Fruit fly (Drosophila melanogaster) whole organism, embryonic: ENCODE measurements around the gene CG12056.

Experiments
- Asciz ChIP-seq: fragments of 200-800 bp; sonication (Bioruptor generic); optimal IDR thresholded peaks from 2 replicates; lab custom pipeline; 2017; ENCODE audit warnings: missing biosample characterization, mild to moderate bottlenecking, missing genetic modification characterization, missing genetic modification reagents
- Atf-2 ChIP-seq: fragments of 200-800 bp; sonication (Bioruptor generic); optimal IDR thresholded peaks from 2 replicates; lab custom pipeline; 2016; ENCODE audit warnings: missing biosample characterization, missing genetic modification characterization
- CG10979 ChIP-seq: fragments of 200-800 bp; sonication (Bioruptor generic); optimal IDR thresholded peaks from 2 replicates; lab custom pipeline; 2018; ENCODE audit warnings: missing biosample characterization, mild to moderate bottlenecking, missing genetic modification characterization, moderate library complexity
- CG11247 ChIP-seq: fragments of 200-800 bp; sonication (Bioruptor generic); IDR thresholded peaks from 2 replicates; pipeline ENCODE4 v1.3.6; 2022; ENCODE audit warnings: missing biosample characterization, missing genetic modification characterization
- CG11696 ChIP-seq: fragments of 200-800 bp; sonication (Bioruptor generic); IDR thresholded peaks from 2 replicates; pipeline ENCODE4 v1.3.6; 2022; ENCODE audit warnings: missing biosample characterization, missing genetic modification characterization
- CG12104 ChIP-seq: fragments of 200-800 bp; sonication (Bioruptor generic); optimal IDR thresholded peaks from 3 replicates; lab custom pipeline; 2016; ENCODE audit warnings: missing biosample characterization, missing genetic modification characterization
- CG12391 ChIP-seq: fragments of 200-800 bp; sonication (Bioruptor generic); optimal IDR thresholded peaks from 3 replicates; lab custom pipeline; 2018; ENCODE audit warnings: missing biosample characterization, mild to moderate bottlenecking, missing genetic modification characterization, moderate library complexity
- CG13123 ChIP-seq: fragments of 200-800 bp; sonication (Bioruptor generic); optimal IDR thresholded peaks from 2 replicates; lab custom pipeline; 2016; ENCODE audit warnings: missing biosample characterization, missing genetic modification characterization
- CG13287 ChIP-seq: fragments of 200-800 bp; sonication (Bioruptor generic); IDR thresholded peaks from 2 replicates; pipeline ENCODE4 v1.3.6; 2022; ENCODE audit warnings: missing biosample characterization, missing genetic modification characterization; ENCODE audit not compliant: partially characterized antibody
- CG13424 ChIP-seq: fragments of 200-800 bp; sonication (Bioruptor generic); optimal IDR thresholded peaks from 2 replicates; lab custom pipeline; 2019; ENCODE audit warnings: missing biosample characterization, mild to moderate bottlenecking, missing genetic modification characterization, moderate library complexity
- CG14860 ChIP-seq: fragments of 200-800 bp; sonication (Bioruptor generic); IDR thresholded peaks from 3 replicates; pipeline ENCODE4 v1.3.6; 2022; ENCODE audit warnings: missing biosample characterization, missing genetic modification characterization; ENCODE audit not compliant: partially characterized antibody
- CG15514 ChIP-seq: fragments of 200-800 bp; sonication (Bioruptor generic); optimal IDR thresholded peaks from 3 replicates; lab custom pipeline; 2017; ENCODE audit warnings: missing biosample characterization, missing genetic modification characterization, mild to moderate bottlenecking, moderate library complexity, missing genetic modification reagents
- CG16863 ChIP-seq: fragments of 200-800 bp; sonication (Bioruptor generic); optimal IDR thresholded peaks from 3 replicates; lab custom pipeline; 2016; ENCODE audit warnings: missing biosample characterization, missing genetic modification characterization
- CG17186 ChIP-seq: fragments of 200-800 bp; sonication (Bioruptor generic); optimal IDR thresholded peaks from 3 replicates; lab custom pipeline; 2017; ENCODE audit warnings: missing biosample characterization, missing genetic modification reagents, missing genetic modification characterization
- CG17385 ChIP-seq: fragments of 200-800 bp; sonication (Bioruptor generic); optimal IDR thresholded peaks from 3 replicates; lab custom pipeline; 2018; ENCODE audit warnings: missing biosample characterization, mild to moderate bottlenecking, missing genetic modification characterization
- CG2116 ChIP-seq: fragments of 200-800 bp; sonication (Bioruptor generic); optimal IDR thresholded peaks from 3 replicates; lab custom pipeline; 2018; ENCODE audit warnings: missing biosample characterization, mild to moderate bottlenecking, missing genetic modification characterization
- CG2712 ChIP-seq: fragments of 200-800 bp; optimal IDR thresholded peaks from 3 replicates; lab custom pipeline; 2019; ENCODE audit warnings: missing biosample characterization, mild to moderate bottlenecking, missing genetic modification characterization, moderate library complexity
- CG6689 ChIP-seq: fragments of 200-800 bp; sonication (Bioruptor generic); IDR thresholded peaks from 2 replicates; pipeline ENCODE4 v1.3.6; 2022; ENCODE audit warnings: missing biosample characterization, missing genetic modification characterization
- CG8089 ChIP-seq: fragments of 200-800 bp; sonication (Bioruptor generic); optimal IDR thresholded peaks from 3 replicates; lab custom pipeline; 2016; ENCODE audit warnings: missing biosample characterization, missing genetic modification characterization
- CG8388 ChIP-seq: fragments of 200-800 bp; sonication (Bioruptor generic); optimal IDR thresholded peaks from 2 replicates; lab custom pipeline; 2019; ENCODE audit warnings: missing biosample characterization, mild to moderate bottlenecking, missing genetic modification characterization, moderate library complexity
- CG9609 ChIP-seq: fragments of 200-800 bp; sonication (Bioruptor generic); optimal IDR thresholded peaks from 3 replicates; lab custom pipeline; 2016; ENCODE audit warnings: missing biosample characterization, missing genetic modification characterization
- CTCF ChIP-seq: fragments of 200-800 bp; sonication (Bioruptor generic); optimal IDR thresholded peaks from 2 replicates; lab custom pipeline; 2017; ENCODE audit warnings: missing biosample characterization, mild to moderate bottlenecking, missing genetic modification characterization, moderate library complexity
- Dll ChIP-seq: fragments of 200-800 bp; sonication (Bioruptor generic); IDR thresholded peaks from 4 replicates; pipeline ENCODE4 v1.3.6; 2022; ENCODE audit warnings: missing biosample characterization, missing genetic modification characterization; ENCODE audit not compliant: partially characterized antibody
- Dp ChIP-seq: fragments of 200-800 bp; sonication (Bioruptor generic); optimal IDR thresholded peaks from 2 replicates; lab custom pipeline; 2018; ENCODE audit warnings: missing biosample characterization, mild to moderate bottlenecking, missing genetic modification characterization, moderate library complexity
- Dref ChIP-seq: fragments of 200-800 bp; sonication (Bioruptor generic); IDR thresholded peaks from 2 replicates; pipeline ENCODE4 v1.3.6; 2022; ENCODE audit warnings: missing biosample characterization, missing genetic modification characterization
- E2f1 ChIP-seq: fragments of 200-800 bp; sonication (Bioruptor generic); IDR thresholded peaks from 2 replicates; pipeline ENCODE4 v1.3.6; 2022; ENCODE audit warnings: missing biosample characterization, missing genetic modification characterization
- Fer3 ChIP-seq: fragments of 200-800 bp; sonication (Bioruptor generic); optimal IDR thresholded peaks from 2 replicates; lab custom pipeline; 2018; ENCODE audit warnings: missing biosample characterization, mild to moderate bottlenecking, missing genetic modification characterization, moderate library complexity
- HmgZ ChIP-seq: fragments of 200-800 bp; sonication (Bioruptor generic); optimal IDR thresholded peaks from 2 replicates; lab custom pipeline; 2018; ENCODE audit warnings: missing biosample characterization, mild to moderate bottlenecking, missing genetic modification characterization
- Hmr ChIP-seq: fragments of 200-800 bp; sonication (Bioruptor generic); optimal IDR thresholded peaks from 3 replicates; lab custom pipeline; 2017; ENCODE audit warnings: mild to moderate bottlenecking, missing biosample characterization, missing genetic modification reagents, missing genetic modification characterization
- Hr3 ChIP-seq: fragments of 200-800 bp; sonication (Bioruptor generic); optimal IDR thresholded peaks from 3 replicates; lab custom pipeline; 2016; ENCODE audit warnings: missing biosample characterization, missing genetic modification characterization
- Lhr ChIP-seq: fragments of 200-800 bp; sonication (Bioruptor generic); optimal IDR thresholded peaks from 3 replicates; lab custom pipeline; 2017; ENCODE audit warnings: mild to moderate bottlenecking, missing biosample characterization, missing genetic modification reagents, missing genetic modification characterization
- MESR4 ChIP-seq: fragments of 200-800 bp; sonication (Bioruptor generic); optimal IDR thresholded peaks from 2 replicates; lab custom pipeline; 2018; ENCODE audit warnings: missing biosample characterization, mild to moderate bottlenecking, missing genetic modification characterization, moderate library complexity
- Mrtf ChIP-seq: fragments of 200-800 bp; sonication (Bioruptor generic); IDR thresholded peaks from 3 replicates; pipeline ENCODE4 v1.3.6; 2022; ENCODE audit warnings: missing biosample characterization, missing genetic modification characterization
- NFAT ChIP-seq: fragments of 200-800 bp; sonication (Bioruptor generic); IDR thresholded peaks from 2 replicates; pipeline ENCODE4 v1.3.6; 2022; ENCODE audit warnings: missing biosample characterization, missing genetic modification characterization
- Scr ChIP-seq: fragments of 200-800 bp; sonication (Bioruptor generic); IDR thresholded peaks from 2 replicates; pipeline ENCODE4 v1.3.6; 2022; ENCODE audit warnings: missing biosample characterization, missing genetic modification characterization; ENCODE audit not compliant: partially characterized antibody
- Sry-δ ChIP-seq: fragments of 200-800 bp; sonication (Bioruptor generic); optimal IDR thresholded peaks from 2 replicates; lab custom pipeline; 2016; ENCODE audit warnings: missing biosample characterization, missing genetic modification characterization
- Xbp1 ChIP-seq: fragments of 200-800 bp; sonication (Bioruptor generic); optimal IDR thresholded peaks from 3 replicates; lab custom pipeline; 2016; ENCODE audit warnings: missing biosample characterization, mild to moderate bottlenecking, missing genetic modification characterization
- cas ChIP-seq: fragments of 200-800 bp; sonication (Bioruptor generic); IDR thresholded peaks from 2 replicates; pipeline ENCODE4 v1.3.6; 2022; ENCODE audit warnings: missing biosample characterization, missing genetic modification characterization
- chif ChIP-seq, 2 experiments: fragments of 200-800 bp; sonication (Bioruptor generic); optimal IDR thresholded peaks; 3 replicates each; lab custom pipeline; 2016; ENCODE audit warnings: missing biosample characterization in 2 of 2, missing genetic modification characterization in 2 of 2
- crc ChIP-seq: fragments of 200-800 bp; sonication (Bioruptor generic); optimal IDR thresholded peaks from 2 replicates; lab custom pipeline; 2016; ENCODE audit warnings: missing biosample characterization, missing genetic modification characterization
- crp ChIP-seq, 2 experiments: fragments of 200-800 bp; sonication (Bioruptor generic); optimal IDR thresholded peaks; 2 replicates in 1 of 2; 3 replicates in 1 of 2; lab custom pipeline; 2017; ENCODE audit warnings: missing biosample characterization in 2 of 2, missing genetic modification characterization in 2 of 2, mild to moderate bottlenecking in 1 of 2, moderate library complexity in 1 of 2
- dm ChIP-seq: fragments of 200-800 bp; sonication (Bioruptor generic); optimal IDR thresholded peaks from 3 replicates; lab custom pipeline; 2016; ENCODE audit warnings: missing biosample characterization, missing genetic modification characterization
- emc ChIP-seq: fragments of 200-800 bp; sonication (Bioruptor generic); optimal IDR thresholded peaks from 2 replicates; lab custom pipeline; 2016; ENCODE audit warnings: missing biosample characterization, missing genetic modification characterization
- gfzf ChIP-seq: fragments of 200-800 bp; sonication (Bioruptor generic); optimal IDR thresholded peaks from 2 replicates; lab custom pipeline; 2016; ENCODE audit warnings: missing biosample characterization, mild to moderate bottlenecking, missing genetic modification characterization, moderate library complexity
- kni ChIP-seq: fragments of 200-800 bp; sonication (Bioruptor generic); optimal IDR thresholded peaks from 3 replicates; lab custom pipeline; 2017; ENCODE audit warnings: mild to moderate bottlenecking, missing biosample characterization, missing genetic modification reagents, missing genetic modification characterization
- lbe ChIP-seq: fragments of 200-800 bp; sonication (Bioruptor generic); optimal IDR thresholded peaks from 2 replicates; lab custom pipeline; 2016; ENCODE audit warnings: missing biosample characterization, mild to moderate bottlenecking, missing genetic modification characterization
- pfk ChIP-seq: fragments of 200-800 bp; sonication (Bioruptor generic); optimal IDR thresholded peaks from 2 replicates; lab custom pipeline; 2018; ENCODE audit warnings: missing biosample characterization, mild to moderate bottlenecking, missing genetic modification characterization, moderate library complexity
- psq ChIP-seq: fragments of 200-800 bp; sonication (Bioruptor generic); optimal IDR thresholded peaks from 2 replicates; lab custom pipeline; 2017; ENCODE audit warnings: missing biosample characterization, missing genetic modification characterization
- stc ChIP-seq: fragments of 200-800 bp; sonication (Bioruptor generic); IDR thresholded peaks from 2 replicates; pipeline ENCODE4 v1.3.6; 2022; ENCODE audit warnings: missing biosample characterization, missing genetic modification characterization
- stwl ChIP-seq: fragments of 200-800 bp; sonication (Bioruptor generic); optimal IDR thresholded peaks from 3 replicates; lab custom pipeline; 2018; ENCODE audit warnings: missing biosample characterization, mild to moderate bottlenecking, missing genetic modification characterization, moderate library complexity
- tap ChIP-seq: fragments of 200-800 bp; optimal IDR thresholded peaks from 3 replicates; lab custom pipeline; 2019; ENCODE audit warnings: missing biosample characterization, mild to moderate bottlenecking, missing genetic modification characterization, moderate library complexity

The CG12056 gene

dm6 chrX:9161912-9162311, 30.6 kb upstream of the CG12056 start, which contains the start of the genes Zpr1 and CG44532 (continued):
- TF ChIP-seq E2f1 (GFP tag; lab: Robert Waterston, UW) (no peak), Dll (GFP tag; lab: Robert Waterston, UW) (peak; percentile 67), crp (GFP tag; optimal IDR thresholded peaks at IDR 0.05; lab: Kevin White, UChicago) (peak in 1 of 2 experiments; percentile 30), CG13424 (tag; lab: Kevin White, UChicago) (no peak), CG11247 (GFP tag; lab: Robert Waterston, UW) (no peak), kni (no peak), CG2712 (tag; lab: Kevin White, UChicago) (no peak), CG13287 (GFP tag; lab: Robert Waterston, UW) (peak; percentile 77), chif (GFP tag; optimal IDR thresholded peaks at IDR 0.05; lab: Kevin White, UChicago) (no peak), CG12391 (no peak), dm (peak; percentile 60), Scr (GFP tag; lab: Robert Waterston, UW) (peak; percentile 65), CG8089 (GFP tag; lab: Kevin White, UChicago) (no peak), CG15514 (GFP tag; lab: Kevin White, UChicago) (peak; percentile 27), CG12104 (GFP tag; lab: Kevin White, UChicago) (no peak), CG13123 (no peak), CG2116 (GFP tag; lab: Kevin White, UChicago) (no peak), stwl (peak; percentile 24), Hmr (GFP tag; lab: Kevin White, UChicago) (no peak), CG11696 (GFP tag; lab: Robert Waterston, UW) (no peak), Lhr (no peak), CG14860 (GFP tag; lab: Robert Waterston, UW) (peak; percentile 59), crc (GFP tag; lab: Kevin White, UChicago) (no peak), lbe (GFP tag; lab: Kevin White, UChicago) (no peak), HmgZ (tag; lab: Kevin White, UChicago) (peak; percentile 25), gfzf (GFP tag; lab: Kevin White, UChicago) (peak; percentile 70), stc (GFP tag; lab: Robert Waterston, UW) (no peak), Atf-2 (GFP tag; lab: Kevin White, UChicago) (no peak), NFAT (GFP tag; lab: Robert Waterston, UW) (no peak), pfk (no peak), tap (tag; lab: Kevin White, UChicago) (no peak), psq (no peak), CG10979 (tag; lab: Kevin White, UChicago) (no peak), Sry-δ (GFP tag; lab: Kevin White, UChicago) (peak; percentile 67), Hr3 (GFP tag; lab: Kevin White, UChicago) (no peak), CTCF (GFP tag; lab: Kevin White, UChicago) (no peak), CG9609 (GFP tag; lab: Kevin White, UChicago) (no peak), Mrtf (no peak), CG6689 (GFP tag; lab: Robert Waterston, UW) (no peak), Asciz (GFP tag; lab: Kevin White, UChicago) (no peak), cas (GFP tag; lab: Robert Waterston, UW) (no peak), MESR4 (GFP tag; lab: Kevin White, UChicago) (peak; percentile 33), Dref (GFP tag; lab: Robert Waterston, UW) (peak; percentile 74), Xbp1 (GFP tag; lab: Kevin White, UChicago) (no peak), Dp (peak; percentile 60), CG16863 (no peak), Fer3 (tag; lab: Kevin White, UChicago) (no peak), CG8388 (GFP tag; lab: Kevin White, UChicago) (no peak), CG17385 (no peak), emc (GFP tag; lab: Kevin White, UChicago) (no peak), CG17186 (GFP tag; lab: Kevin White, UChicago) (peak; percentile 39)
